Fruit fly (Drosophila melanogaster): Measurements from ENCODE around the gene eIF5B.

The eIF5B gene

DNA sequence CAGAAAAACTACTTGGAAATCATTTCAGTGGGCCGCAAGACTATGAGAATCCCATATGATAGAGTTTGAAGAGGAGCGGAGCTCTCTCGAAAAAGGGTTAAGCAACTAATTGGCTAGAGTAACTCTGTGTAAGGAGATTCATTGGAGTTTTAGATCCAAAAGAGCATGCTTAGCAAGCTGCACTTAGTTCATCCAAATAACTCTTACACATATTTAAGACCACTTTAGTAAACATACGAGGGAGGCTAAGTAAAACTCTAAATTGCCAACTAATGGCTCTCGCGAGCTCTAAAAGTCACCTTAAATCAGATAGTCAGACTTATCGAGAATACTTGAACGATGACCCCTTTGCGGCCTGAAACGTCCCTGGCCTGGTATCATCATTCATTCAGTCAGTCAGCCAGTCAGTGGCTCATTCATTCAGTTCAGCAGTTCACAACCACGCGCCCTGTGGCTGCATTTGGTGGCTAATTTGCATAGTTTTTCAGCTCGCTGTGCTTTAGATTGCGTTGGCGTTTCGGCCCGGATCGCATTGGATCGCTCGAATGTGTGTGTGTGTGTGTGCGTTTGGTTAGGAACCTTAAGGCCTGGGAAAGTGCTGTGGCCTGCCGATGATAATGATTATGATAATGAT lies 5.7 kb downstream of the eIF5B start (continued):
- TF ChIP-seq lab (GFP tag; optimal IDR thresholded peaks at IDR 0.05) (no peak), YL-1 (GFP tag; optimal IDR thresholded peaks at IDR 0.05) (no peak), emc (GFP tag; optimal IDR thresholded peaks at IDR 0.05) (no peak), ind (GFP tag; optimal IDR thresholded peaks at IDR 0.05) (peak; percentile 35), CG7928 (GFP tag; optimal IDR thresholded peaks at IDR 0.05) (no peak), org-1 (GFP tag; optimal IDR thresholded peaks at IDR 0.05) (no peak), CG9215 (GFP tag; IDR thresholded peaks at IDR 0.05) (peak; percentile 56), exex (tag; optimal IDR thresholded peaks at IDR 0.05) (no peak), Ssrp (tag; optimal IDR thresholded peaks at IDR 0.05) (peak; percentile 25), CG4820 (GFP tag; optimal IDR thresholded peaks at IDR 0.05) (peak; percentile 34), CG10979 (tag; optimal IDR thresholded peaks at IDR 0.05) (peak; percentile 28), CG13424 (tag; optimal IDR thresholded peaks at IDR 0.05) (peak; percentile 21), tup (GFP tag; optimal IDR thresholded peaks at IDR 0.05) (no peak), klu (GFP tag; IDR thresholded peaks at IDR 0.05) (peak; percentile 37; the same call in 1 of the 2 replicates), stc (GFP tag; IDR thresholded peaks at IDR 0.05) (peak; percentile 41; the same call in 1 of the 2 replicates), Sox102F (GFP tag; optimal IDR thresholded peaks at IDR 0.05) (peak; percentile 57), chm (GFP tag; IDR thresholded peaks at IDR 0.05) (no peak), CG12659 (GFP tag; optimal IDR thresholded peaks at IDR 0.05) (peak; percentile 22), CG4854 (GFP tag; optimal IDR thresholded peaks at IDR 0.05) (no peak), CG13775 (GFP tag; optimal IDR thresholded peaks at IDR 0.05) (no peak), Xrp1 (GFP tag; IDR thresholded peaks at IDR 0.05) (peak; percentile 7; the same call in 1 of the 2 replicates), NfI (GFP tag; optimal IDR thresholded peaks at IDR 0.05) (no peak), Doc3 (GFP tag; IDR thresholded peaks at IDR 0.05; ENCODE audit: partially characterized antibody) (no peak), slbo (GFP tag; IDR thresholded peaks at IDR 0.05) (no peak), prd (optimal IDR thresholded peaks at IDR 0.05) (no peak), prd (GFP tag; IDR thresholded peaks at IDR 0.05) (peak; percentile 60; the same call in 1 of the 3 replicates), CG12236 (GFP tag; optimal IDR thresholded peaks at IDR 0.05) (no peak), schlank (tag; optimal IDR thresholded peaks at IDR 0.05) (no peak), CG1024 (GFP tag; IDR thresholded peaks at IDR 0.05) (no peak), CG14965 (GFP tag; optimal IDR thresholded peaks at IDR 0.05; ENCODE audit: borderline replicate concordance) (no peak), croc (GFP tag; conservative IDR thresholded peaks at IDR 0.05) (peak; percentile 38; the same call in 1 of the 3 replicates), CG4404 (GFP tag; IDR thresholded peaks at IDR 0.05) (peak; percentile 31; the same call in 1 of the 2 replicates), CG9817 (tag; optimal IDR thresholded peaks at IDR 0.05) (peak; percentile 9), CG31441 (GFP tag; IDR thresholded peaks at IDR 0.05) (no peak), Dek (tag; optimal IDR thresholded peaks at IDR 0.05) (no peak), abd-A (tag; optimal IDR thresholded peaks at IDR 0.05) (peak; percentile 60), en (GFP tag; optimal IDR thresholded peaks at IDR 0.05) (no peak), nerfin-1 (tag; optimal IDR thresholded peaks at IDR 0.05) (peak; percentile 11), vnd (GFP tag; IDR thresholded peaks at IDR 0.05; ENCODE audit: partially characterized antibody) (no peak), CG10209 (GFP tag; optimal IDR thresholded peaks at IDR 0.05) (no peak), ci (GFP tag; IDR thresholded peaks at IDR 0.05) (no peak), CG11247 (GFP tag; IDR thresholded peaks at IDR 0.05) (no peak), seq (GFP tag; IDR thresholded peaks at IDR 0.05) (peak; percentile 44; the same call in 1 of the 2 replicates), CG2875 (GFP tag; optimal IDR thresholded peaks at IDR 0.05) (no peak), tx (GFP tag; optimal IDR thresholded peaks at IDR 0.05) (peak; percentile 1), CG1603 (tag; optimal IDR thresholded peaks at IDR 0.05) (peak; percentile 28), Six4 (GFP tag; optimal IDR thresholded peaks at IDR 0.05) (no peak), gem (tag; optimal IDR thresholded peaks at IDR 0.05) (peak; percentile 35), CG10366 (GFP tag; IDR thresholded peaks at IDR 0.05) (peak; percentile 20; the same call in 1 of the 2 replicates)
